Worm (Caenorhabditis elegans): Measurements from ENCODE around the gene srh-41.

The srh-41 gene

ce11 chrII:14249489-14249888 is 37.7 kb downstream of the srh-41 start (continued):
- TF ChIP-seq nhr-84 (tag; optimal IDR thresholded peaks at IDR 0.05): no peak

- TF ChIP-seq fkh-4 (tag; optimal IDR thresholded peaks at IDR 0.05; ENCODE audit: borderline replicate concordance) (no peak), elt-3 (tag; optimal IDR thresholded peaks at IDR 0.05) (no peak), nhr-28 (tag; optimal IDR thresholded peaks at IDR 0.05) (no peak), fos-1 (tag; optimal IDR thresholded peaks at IDR 0.05) (no peak), lin-35 (GFP tag; optimal IDR thresholded peaks at IDR 0.05) (peak; percentile 7 to 71), zip-4 (GFP tag; optimal IDR thresholded peaks at IDR 0.05) (no peak), aly-2 (tag; optimal IDR thresholded peaks at IDR 0.05) (no peak), lin-39 (tag; optimal IDR thresholded peaks at IDR 0.05) (no peak), pag-3 (tag; optimal IDR thresholded peaks at IDR 0.05; ENCODE audit: borderline replicate concordance, insufficient read depth) (no peak), isw-1 (GFP tag; IDR thresholded peaks at IDR 0.05) (no peak), nhr-20 (tag; optimal IDR thresholded peaks at IDR 0.05) (peak; percentile 44), aha-1 (tag; optimal IDR thresholded peaks at IDR 0.05) (no peak), ceh-82 (tag; optimal IDR thresholded peaks at IDR 0.05) (no peak), tbx-2 (tag; optimal IDR thresholded peaks at IDR 0.05) (no peak), unc-62 (GFP tag; optimal IDR thresholded peaks at IDR 0.05) (no peak), xbp-1 (tag; optimal IDR thresholded peaks at IDR 0.05) (no peak), ztf-11 (tag; optimal IDR thresholded peaks at IDR 0.05) (peak in 1 of 2 experiments; percentile 51), hlh-17 (GFP tag; optimal IDR thresholded peaks at IDR 0.05; ENCODE audit: borderline replicate concordance) (no peak), C34B4.2 (tag; optimal IDR thresholded peaks at IDR 0.05) (no peak), mef-2 (tag; optimal IDR thresholded peaks at IDR 0.05) (no peak), vab-15 (tag; optimal IDR thresholded peaks at IDR 0.05) (no peak), mab-9 (GFP tag; IDR thresholded peaks at IDR 0.05) (no peak), nhr-85 (tag) (no peak), fkh-10 (GFP tag; optimal IDR thresholded peaks at IDR 0.05) (no peak), elt-2 (tag; optimal IDR thresholded peaks at IDR 0.05) (no peak), dpl-1 (GFP tag; optimal IDR thresholded peaks at IDR 0.05) (peak in 2 of 3 experiments; percentile 37 to 38), irx-1 (tag; optimal IDR thresholded peaks at IDR 0.05) (no peak), fkh-8 (tag; optimal IDR thresholded peaks at IDR 0.05) (no peak), rnt-1 (tag; optimal IDR thresholded peaks at IDR 0.05) (no peak), blmp-1 (tag; optimal IDR thresholded peaks at IDR 0.05) (peak; percentile 77), dsc-1 (tag; optimal IDR thresholded peaks at IDR 0.05) (no peak), sup-37 (GFP tag; optimal IDR thresholded peaks at IDR 0.05) (no peak), unc-130 (tag; optimal IDR thresholded peaks at IDR 0.05) (no peak), tlp-1 (tag; optimal IDR thresholded peaks at IDR 0.05) (no peak), pax-3 (tag; optimal IDR thresholded peaks at IDR 0.05) (no peak), hlh-4 (tag; optimal IDR thresholded peaks at IDR 0.05) (no peak), F16B12.6 (tag; optimal IDR thresholded peaks at IDR 0.05) (no peak), ceh-63 (GFP tag; optimal IDR thresholded peaks at IDR 0.05) (no peak), C16A3.4 (tag; optimal IDR thresholded peaks at IDR 0.05) (peak; percentile 17), mdl-1 (tag; optimal IDR thresholded peaks at IDR 0.05) (peak in 1 of 2 experiments; percentile 43), C04F5.9 (tag; optimal IDR thresholded peaks at IDR 0.05) (no peak), snpc-4 (tag; optimal IDR thresholded peaks at IDR 0.05) (no peak), nhr-90 (tag; optimal IDR thresholded peaks at IDR 0.05; ENCODE audit: poor library complexity) (no peak), ceh-88 (GFP tag; IDR thresholded peaks at IDR 0.05) (no peak), lin-14 (GFP tag; optimal IDR thresholded peaks at IDR 0.05) (peak; percentile 68), ztf-4 (tag; optimal IDR thresholded peaks at IDR 0.05) (no peak), swsn-7 (tag; optimal IDR thresholded peaks at IDR 0.05) (no peak), snu-23 (GFP tag; optimal IDR thresholded peaks at IDR 0.05) (peak; percentile 59)
Measured at ce11 chrII:14247748-14248502, 39.3 kb downstream of the srh-41 start.

Data from whole organism, L1 larva.